Fruit fly (Drosophila melanogaster): ENCODE data around the gene SsRbeta.

dm6 chr3L:16097393-16097884, 32.0 kb upstream of the SsRbeta start, which contains the start of the genes CG13074 and ATPsynbetaL:
- TF ChIP-seq CG8478 (optimal IDR thresholded peaks at IDR 0.05), result no peak
- no peak for TF ChIP-seq CTCF (optimal IDR thresholded peaks at IDR 0.05)

All from S2 (cell line).